Worm (Caenorhabditis elegans) whole organism, L3 larva: Measurements from ENCODE around the gene Y39G8B.9.
A peak's percentile ranks its signal among the peaks of the same experiment; 100 is the strongest.

ENCODE experiments used
- R02D3.7 ChIP-seq: fragments of 150-350 bp; optimal IDR thresholded peaks from 2 replicates; lab custom pipeline; 2014; ENCODE audit warnings: missing biosample characterization, missing genetic modification characterization
- ZK546.5 ChIP-seq: sonication (generic microtip); optimal IDR thresholded peaks from 2 replicates; lab custom pipeline; 2017; ENCODE audit warnings: missing biosample characterization, missing genetic modification characterization
- aly-2 ChIP-seq: fragments of 150-350 bp; optimal IDR thresholded peaks from 2 replicates; lab custom pipeline; 2014; ENCODE audit warnings: missing biosample characterization, missing genetic modification characterization
- ama-1 ChIP-seq: fragments of 150-350 bp; optimal IDR thresholded peaks from 2 replicates; lab custom pipeline; 2018
- ceh-16 ChIP-seq: sonication (generic microtip); optimal IDR thresholded peaks from 2 replicates; lab custom pipeline; 2017; ENCODE audit warnings: missing biosample characterization, missing genetic modification characterization
- ceh-28 ChIP-seq: fragments of 150-350 bp; optimal IDR thresholded peaks from 2 replicates; lab custom pipeline; 2014; ENCODE audit warnings: missing biosample characterization, missing genetic modification reagents, missing genetic modification characterization
- ceh-82 ChIP-seq: fragments of 150-350 bp; optimal IDR thresholded peaks from 2 replicates; lab custom pipeline; 2014; ENCODE audit warnings: missing biosample characterization, missing genetic modification characterization
- ceh-9 ChIP-seq: sonication (generic microtip); optimal IDR thresholded peaks from 2 replicates; lab custom pipeline; 2018; ENCODE audit warnings: missing biosample characterization, missing genetic modification characterization
- daf-12 ChIP-seq: fragments of 150-350 bp; optimal IDR thresholded peaks from 2 replicates; lab custom pipeline; 2014; ENCODE audit warnings: missing biosample characterization, missing genetic modification reagents, missing genetic modification characterization
- egl-27 ChIP-seq: sonication (generic microtip); optimal IDR thresholded peaks from 4 replicates; lab custom pipeline; 2017; ENCODE audit warnings: missing biosample characterization, missing genetic modification reagents, missing genetic modification characterization
- egl-5 ChIP-seq: fragments of 150-350 bp; optimal IDR thresholded peaks from 2 replicates; lab custom pipeline; 2017; ENCODE audit warnings: missing biosample characterization, missing genetic modification reagents, missing genetic modification characterization, inconsistent platforms
- elt-1 ChIP-seq: fragments of 150-350 bp; optimal IDR thresholded peaks from 2 replicates; lab custom pipeline; 2014; ENCODE audit warnings: missing biosample characterization, missing genetic modification characterization
- elt-2 ChIP-seq: sonication (generic microtip); optimal IDR thresholded peaks from 2 replicates; lab custom pipeline; 2016; ENCODE audit warnings: missing genetic modification reagents, mild to moderate bottlenecking, missing genetic modification characterization, missing compliant biosample characterization
- elt-3 ChIP-seq, 3 experiments: fragments of 150-350 bp in 1 of 3; sonication (generic microtip) in 2 of 3; optimal IDR thresholded peaks; 2 replicates in 2 of 3; 4 replicates in 1 of 3; lab custom pipeline; 2014 to 2017; ENCODE audit warnings: missing biosample characterization in 3 of 3, missing genetic modification characterization in 3 of 3
- eor-1 ChIP-seq, 2 experiments: fragments of 150-350 bp; optimal IDR thresholded peaks; 2 replicates each; lab custom pipeline; 2014 to 2018; ENCODE audit warnings: missing biosample characterization in 2 of 2, missing genetic modification characterization in 2 of 2
- fkh-10 ChIP-seq: sonication (generic microtip); optimal IDR thresholded peaks from 2 replicates; lab custom pipeline; 2017; ENCODE audit warnings: missing biosample characterization, missing genetic modification reagents, missing genetic modification characterization
- fkh-2 ChIP-seq: fragments of 150-350 bp; optimal IDR thresholded peaks from 2 replicates; lab custom pipeline; 2014; ENCODE audit warnings: missing biosample characterization, missing genetic modification reagents, missing genetic modification characterization
- fos-1 ChIP-seq: fragments of 150-350 bp; optimal IDR thresholded peaks from 2 replicates; lab custom pipeline; 2014; ENCODE audit warnings: missing biosample characterization, missing genetic modification characterization
- hmg-11 ChIP-seq: sonication (generic microtip); optimal IDR thresholded peaks from 2 replicates; lab custom pipeline; 2016; ENCODE audit warnings: missing genetic modification characterization, missing compliant biosample characterization
- jun-1 ChIP-seq: fragments of 150-350 bp; optimal IDR thresholded peaks from 2 replicates; lab custom pipeline; 2014; ENCODE audit warnings: missing biosample characterization, missing genetic modification reagents, missing genetic modification characterization
- lin-15B ChIP-seq: fragments of 150-350 bp; optimal IDR thresholded peaks from 2 replicates; lab custom pipeline; 2014; ENCODE audit warnings: missing biosample characterization, missing genetic modification characterization
- mdl-1 ChIP-seq: fragments of 150-350 bp; optimal IDR thresholded peaks from 2 replicates; lab custom pipeline; 2014; ENCODE audit warnings: missing biosample characterization, missing genetic modification characterization
- mml-1 ChIP-seq: fragments of 150-350 bp; sonication (generic microtip); optimal IDR thresholded peaks from 3 replicates; lab custom pipeline; 2014; ENCODE audit warnings: missing biosample characterization, missing genetic modification characterization
- nfya-1 ChIP-seq: sonication (generic microtip); optimal IDR thresholded peaks from 2 replicates; lab custom pipeline; 2017; ENCODE audit warnings: missing genetic modification characterization, mild to moderate bottlenecking, missing compliant biosample characterization, antibody characterized with exemption, moderate library complexity; ENCODE audit not compliant: insufficient read depth
- nhr-11 ChIP-seq: fragments of 150-350 bp; optimal IDR thresholded peaks from 2 replicates; lab custom pipeline; 2014; ENCODE audit warnings: missing biosample characterization, missing genetic modification characterization
- nhr-12 ChIP-seq: fragments of 150-350 bp; optimal IDR thresholded peaks from 2 replicates; lab custom pipeline; 2014; ENCODE audit warnings: missing biosample characterization, missing genetic modification characterization
- nhr-23 ChIP-seq: fragments of 150-350 bp; optimal IDR thresholded peaks from 2 replicates; lab custom pipeline; 2014; ENCODE audit warnings: missing biosample characterization, missing genetic modification reagents, missing genetic modification characterization
- nhr-237 ChIP-seq: fragments of 150-350 bp; optimal IDR thresholded peaks from 2 replicates; lab custom pipeline; 2014; ENCODE audit warnings: missing biosample characterization, missing genetic modification characterization
- nhr-25 ChIP-seq: sonication (generic microtip); optimal IDR thresholded peaks from 2 replicates; lab custom pipeline; 2017; ENCODE audit warnings: missing biosample characterization, missing genetic modification characterization
- nhr-67 ChIP-seq: fragments of 150-350 bp; optimal IDR thresholded peaks from 2 replicates; lab custom pipeline; 2014; ENCODE audit warnings: missing biosample characterization, missing genetic modification characterization
- nhr-76 ChIP-seq: fragments of 150-350 bp; sonication (generic microtip); optimal IDR thresholded peaks from 5 replicates; lab custom pipeline; 2014; ENCODE audit warnings: missing biosample characterization, missing genetic modification characterization
- nhr-77 ChIP-seq: fragments of 150-350 bp; optimal IDR thresholded peaks from 2 replicates; lab custom pipeline; 2014; ENCODE audit warnings: missing biosample characterization, missing genetic modification characterization
- pha-4 ChIP-seq: fragments of 150-350 bp; optimal IDR thresholded peaks from 2 replicates; lab custom pipeline; 2014; ENCODE audit warnings: missing biosample characterization, missing genetic modification reagents, missing genetic modification characterization
- pqm-1 ChIP-seq: fragments of 150-350 bp; optimal IDR thresholded peaks from 2 replicates; lab custom pipeline; 2017; ENCODE audit warnings: missing biosample characterization, missing genetic modification characterization, inconsistent platforms
- sea-2 ChIP-seq: fragments of 150-350 bp; sonication (generic microtip); optimal IDR thresholded peaks from 4 replicates; lab custom pipeline; 2014; ENCODE audit warnings: missing biosample characterization, missing genetic modification reagents, missing genetic modification characterization
- unc-39 ChIP-seq: sonication (generic microtip); optimal IDR thresholded peaks from 4 replicates; lab custom pipeline; 2017; ENCODE audit warnings: missing biosample characterization, missing genetic modification characterization
- unc-62 ChIP-seq: fragments of 150-350 bp; sonication (generic microtip); optimal IDR thresholded peaks from 4 replicates; lab custom pipeline; 2014; ENCODE audit warnings: missing biosample characterization, missing genetic modification reagents, missing genetic modification characterization
- zag-1 ChIP-seq: fragments of 150-350 bp; optimal IDR thresholded peaks from 2 replicates; lab custom pipeline; 2014; ENCODE audit warnings: missing biosample characterization, missing genetic modification characterization
- ztf-11 ChIP-seq: fragments of 150-350 bp; optimal IDR thresholded peaks from 2 replicates; lab custom pipeline; 2014; ENCODE audit warnings: missing biosample characterization, missing genetic modification characterization
- ztf-4 ChIP-seq: fragments of 150-350 bp; optimal IDR thresholded peaks from 2 replicates; lab custom pipeline; 2014; ENCODE audit warnings: missing biosample characterization, missing genetic modification characterization

Gene Y39G8B.9

ce11 chrII:13954979-13955378, 26.2 kb upstream of the Y39G8B.9 start:
- TF ChIP-seq eor-1 (tag; optimal IDR thresholded peaks at IDR 0.05; lab: Kevin White, UChicago) = no peak
- TF ChIP-seq elt-1 (tag; lab: Kevin White, UChicago) = peak; percentile 45
- TF ChIP-seq mml-1 = no peak
- no peak for TF ChIP-seq hmg-11
- TF ChIP-seq fos-1 (tag; lab: Kevin White, UChicago) = no peak
- TF ChIP-seq ceh-16 (tag; lab: Kevin White, UChicago) = no peak
- TF ChIP-seq pqm-1 (tag; lab: Kevin White, UChicago) = no peak
- no peak for TF ChIP-seq daf-12 (tag; lab: Kevin White, UChicago)
- peak; percentile 2 for TF ChIP-seq nhr-25
- TF ChIP-seq elt-2 = peak; percentile 38
- TF ChIP-seq fkh-10 (GFP tag; lab: Kevin White, UChicago) = no peak

ce11 chrII:13956529-13956928, 24.6 kb upstream of the Y39G8B.9 start:
- TF ChIP-seq eor-1 (tag; optimal IDR thresholded peaks at IDR 0.05; lab: Kevin White, UChicago) (no peak), daf-12 (tag; lab: Kevin White, UChicago) (no peak), pqm-1 (tag; lab: Kevin White, UChicago) (peak; percentile 92), nfya-1 (tag; lab: Kevin White, UChicago) (peak; percentile 59), nhr-67 (tag; lab: Kevin White, UChicago) (no peak), pha-4 (peak; percentile 33), elt-2 (peak; percentile 96), R02D3.7 (tag; lab: Kevin White, UChicago) (no peak), zag-1 (no peak), jun-1 (tag; lab: Kevin White, UChicago) (peak; percentile 13)

DNA sequence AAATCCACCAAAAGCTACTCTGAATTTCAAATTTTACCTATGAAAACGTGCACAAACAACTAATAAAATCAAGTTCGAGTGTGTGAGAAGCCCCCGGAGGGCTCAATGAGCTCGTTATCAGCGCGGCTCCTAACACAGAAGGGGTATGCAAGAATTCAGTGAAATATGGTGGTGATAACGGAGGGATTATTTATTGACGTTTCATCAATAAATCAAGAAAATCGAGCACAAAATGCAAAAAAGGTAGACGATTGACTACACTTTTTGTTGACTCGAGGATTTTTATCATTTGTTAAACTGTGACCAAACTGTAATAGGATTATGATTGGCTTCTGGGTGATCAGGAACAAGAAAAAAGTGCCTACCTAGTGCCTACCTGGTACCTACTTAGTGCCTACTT, 23.7 kb upstream of the Y39G8B.9 start, which contains the start of gene zip-3:
Gene zip-3 (minus strand): TSS at position 21 of the 400 bp plus-strand sequence.
- TF ChIP-seq ztf-11 (tag; lab: Kevin White, UChicago) (no peak), elt-2 (peak; percentile 88), pqm-1 (tag; lab: Kevin White, UChicago) (peak; percentile 55), pha-4 (no peak)

- TF ChIP-seq ZK546.5 (tag; lab: Kevin White, UChicago) (no peak), pqm-1 (tag; lab: Kevin White, UChicago) (peak; percentile 1), elt-3 (tag; optimal IDR thresholded peaks at IDR 0.05; lab: Kevin White, UChicago) (no peak), unc-39 (tag; lab: Kevin White, UChicago) (no peak), ceh-9 (tag; lab: Kevin White, UChicago) (no peak), hmg-11 (no peak), aly-2 (no peak), nhr-12 (no peak), mml-1 (no peak), sea-2 (GFP tag; lab: Kevin White, UChicago) (no peak), ceh-28 (tag; lab: Kevin White, UChicago) (peak; percentile 5), egl-27 (tag; lab: Kevin White, UChicago) (no peak), pha-4 (no peak), ceh-82 (tag; lab: Kevin White, UChicago) (no peak), R02D3.7 (tag; lab: Kevin White, UChicago) (no peak), fkh-10 (GFP tag; lab: Kevin White, UChicago) (no peak), elt-2 (peak; percentile 62), elt-1 (tag; lab: Kevin White, UChicago) (no peak), ama-1 (lab: Kevin White, UChicago) (no peak), nhr-11 (tag; lab: Kevin White, UChicago) (no peak), unc-62 (GFP tag; lab: Kevin White, UChicago) (no peak), nhr-237 (tag; lab: Kevin White, UChicago) (no peak), ceh-16 (tag; lab: Kevin White, UChicago) (no peak), fkh-2 (tag; lab: Kevin White, UChicago) (no peak), nhr-76 (tag; lab: Kevin White, UChicago) (no peak)
These were observed 22.8 kb upstream of the Y39G8B.9 start for ce11 chrII:13958359-13958758.

DNA sequence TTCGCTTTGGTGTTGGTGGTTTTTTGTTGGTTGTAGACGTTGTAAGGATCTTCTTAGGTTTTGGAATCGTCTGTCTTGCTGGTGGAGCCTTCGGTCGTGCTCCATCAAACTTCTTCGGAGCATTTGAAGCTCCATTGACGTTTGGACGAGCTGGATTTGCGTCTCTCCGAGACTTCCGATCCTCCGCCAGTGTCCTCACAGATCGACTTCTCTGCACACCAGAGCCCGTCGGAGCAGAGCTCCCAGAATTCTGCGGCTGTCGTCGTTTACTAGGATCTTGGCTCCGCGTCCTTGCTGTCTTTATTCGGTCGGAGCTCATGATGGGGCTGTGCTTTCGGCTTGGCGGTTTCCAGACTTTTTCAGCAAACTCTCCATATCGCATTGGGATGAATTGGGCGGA, 19.6 kb upstream of the Y39G8B.9 start:
- TF ChIP-seq nhr-77 (no peak), fkh-2 (tag; lab: Kevin White, UChicago) (no peak), fkh-10 (GFP tag; lab: Kevin White, UChicago) (no peak), ceh-28 (tag; lab: Kevin White, UChicago) (no peak), pha-4 (no peak), unc-62 (GFP tag; lab: Kevin White, UChicago) (no peak), nhr-23 (tag; lab: Kevin White, UChicago) (no peak), pqm-1 (tag; lab: Kevin White, UChicago) (no peak), nfya-1 (tag; lab: Kevin White, UChicago) (no peak), eor-1 (tag; optimal IDR thresholded peaks at IDR 0.05; lab: Kevin White, UChicago) (no peak), ztf-4 (tag; lab: Kevin White, UChicago) (no peak), mdl-1 (tag; lab: Kevin White, UChicago) (no peak), nhr-25 (no peak), elt-1 (tag; lab: Kevin White, UChicago) (no peak), nhr-67 (tag; lab: Kevin White, UChicago) (no peak), lin-15B (no peak), mml-1 (no peak), egl-5 (tag; lab: Kevin White, UChicago) (no peak)
